Fruit fly (Drosophila melanogaster): ENCODE data around the gene CG2975.
A peak's percentile ranks its signal among the peaks of the same experiment; 100 is the strongest.

- no peak for TF ChIP-seq CG4617 (GFP tag; optimal IDR thresholded peaks at IDR 0.05; ENCODE audit: borderline replicate concordance)
- TF ChIP-seq Dp (GFP tag; optimal IDR thresholded peaks at IDR 0.05) = no peak
- no peak for TF ChIP-seq CG15696 (tag; optimal IDR thresholded peaks at IDR 0.05)
- no peak for TF ChIP-seq CG11085 (GFP tag; IDR thresholded peaks at IDR 0.05)
- no peak for TF ChIP-seq scrt (GFP tag; optimal IDR thresholded peaks at IDR 0.05)
- TF ChIP-seq CG6175 (GFP tag; IDR thresholded peaks at IDR 0.05) = no peak
- no peak for TF ChIP-seq D (optimal IDR thresholded peaks at IDR 0.05)
- TF ChIP-seq D (GFP tag; optimal IDR thresholded peaks at IDR 0.05) = no peak
- peak; percentile 1 for TF ChIP-seq Blimp-1 (GFP tag; optimal IDR thresholded peaks at IDR 0.05)
- no peak for TF ChIP-seq Sox102F (GFP tag; optimal IDR thresholded peaks at IDR 0.05)
- no peak for TF ChIP-seq usp (GFP tag; optimal IDR thresholded peaks at IDR 0.05)
- TF ChIP-seq Hmx (GFP tag; optimal IDR thresholded peaks at IDR 0.05) = no peak
- no peak for TF ChIP-seq CG10462 (GFP tag; optimal IDR thresholded peaks at IDR 0.05)
- no peak for TF ChIP-seq run (tag; optimal IDR thresholded peaks at IDR 0.05)
These were observed 14.5 kb upstream of the CG2975 start, which contains the start of gene CG3123 for dm6 chr2L:2825406-2825805.

Data from whole organism, embryonic.